Fruit fly (Drosophila melanogaster) whole organism, wandering third instar larva: ENCODE data around the gene CG33296.

Experiments
- Abd-B ChIP-seq: fragments of >200 bp; optimal IDR thresholded peaks from 2 replicates; lab custom pipeline; 2017; ENCODE audit warnings: missing biosample characterization, missing genetic modification characterization
- CG9705 ChIP-seq: fragments of 200-800 bp; sonication (Bioruptor generic); optimal IDR thresholded peaks from 2 replicates; lab custom pipeline; 2018; ENCODE audit warnings: missing biosample characterization, mild to moderate bottlenecking, missing genetic modification characterization
- Dfd ChIP-seq: fragments of >200 bp; optimal IDR thresholded peaks from 2 replicates; lab custom pipeline; 2017; ENCODE audit warnings: missing biosample characterization, missing genetic modification characterization
- HLH106 ChIP-seq: fragments of 200-800 bp; optimal IDR thresholded peaks from 3 replicates; lab custom pipeline; 2019; ENCODE audit warnings: missing biosample characterization, mild to moderate bottlenecking, missing genetic modification characterization, moderate library complexity
- Hr78 ChIP-seq: fragments of >200 bp; optimal IDR thresholded peaks from 2 replicates; lab custom pipeline; 2017; ENCODE audit warnings: missing biosample characterization, missing genetic modification characterization
- Sp1 ChIP-seq: fragments of 200-800 bp; sonication (Bioruptor generic); optimal IDR thresholded peaks from 3 replicates; lab custom pipeline; 2019; ENCODE audit warnings: missing biosample characterization, mild to moderate bottlenecking, missing genetic modification characterization, moderate library complexity
- Vsx2 ChIP-seq: fragments of 200-300, 225-300 bp; sonication (Bioruptor generic); optimal IDR thresholded peaks from 2 replicates; lab custom pipeline; 2018; ENCODE audit warnings: missing biosample characterization, missing genetic modification characterization; ENCODE audit not compliant: partially characterized antibody
- dl ChIP-seq, 2 experiments: fragments of 175-275, 200-275 bp in 1 of 2; fragments of 200-275 bp in 1 of 2; sonication (Bioruptor generic); optimal IDR thresholded peaks; lab custom pipeline; 2018; ENCODE audit warnings: mild to moderate bottlenecking in 2 of 2, missing biosample characterization in 2 of 2, missing genetic modification characterization in 2 of 2, moderate library complexity in 2 of 2; ENCODE audit not compliant: partially characterized antibody in 2 of 2, insufficient read depth in 1 of 2
- ey ChIP-seq: fragments of 200-800 bp; sonication (Bioruptor generic); optimal IDR thresholded peaks from 2 replicates; lab custom pipeline; 2016; ENCODE audit warnings: missing biosample characterization, missing genetic modification characterization
- pan ChIP-seq: fragments of >200 bp; optimal IDR thresholded peaks from 2 replicates; lab custom pipeline; 2017
- psq ChIP-seq: fragments of 200-800 bp; sonication (Bioruptor generic); optimal IDR thresholded peaks from 3 replicates; lab custom pipeline; 2017; ENCODE audit warnings: missing biosample characterization, mild to moderate bottlenecking, missing genetic modification characterization, moderate library complexity
- sage ChIP-seq: fragments of 200-800 bp; sonication (Bioruptor generic); optimal IDR thresholded peaks from 2 replicates; lab custom pipeline; 2016; ENCODE audit warnings: missing biosample characterization, mild to moderate bottlenecking, missing genetic modification characterization
- usp ChIP-seq: fragments of >200 bp; optimal IDR thresholded peaks from 2 replicates; lab custom pipeline; 2017; ENCODE audit warnings: missing biosample characterization, missing genetic modification characterization

- no peak for TF ChIP-seq Abd-B (GFP tag; lab: Kevin White, UChicago)
- TF ChIP-seq sage (GFP tag; lab: Kevin White, UChicago) = no peak
- TF ChIP-seq Vsx2 (GFP tag; lab: Kevin White, UChicago) = peak; percentile 87
- TF ChIP-seq usp (GFP tag; lab: Kevin White, UChicago) = no peak
- TF ChIP-seq Hr78 (GFP tag; lab: Kevin White, UChicago) = no peak
- no peak for TF ChIP-seq CG9705 (GFP tag; lab: Kevin White, UChicago)
- no peak for TF ChIP-seq pan
- TF ChIP-seq ey = no peak
- no peak for TF ChIP-seq Sp1 (GFP tag; lab: Kevin White, UChicago)
- TF ChIP-seq dl (GFP tag; optimal IDR thresholded peaks at IDR 0.05; lab: Kevin White, UChicago; ENCODE audit: insufficient read depth in 1 of 2, partially characterized antibody in 2 of 2) = no peak
- TF ChIP-seq Dfd (GFP tag; lab: Kevin White, UChicago) = no peak
- no peak for TF ChIP-seq HLH106 (tag; lab: Kevin White, UChicago)
- no peak for TF ChIP-seq psq
Observed at dm6 chr2L:7678095-7678784, 38.2 kb downstream of the CG33296 start.
